Worm (Caenorhabditis elegans) whole organism, L4 larva: Measurements from ENCODE around the gene txt-13.

Experiments used
- D1046.2 ChIP-seq: fragments of 200-800 bp; sonication (Bioruptor generic); IDR thresholded peaks from 2 replicates; pipeline ENCODE4 v1.3.6; 2022; ENCODE audit warnings: missing genetic modification characterization, missing compliant biosample characterization
- F37D6.2 ChIP-seq: sonication (generic microtip); optimal IDR thresholded peaks from 2 replicates; lab custom pipeline; 2016; ENCODE audit warnings: mild to moderate bottlenecking, missing genetic modification characterization, missing compliant biosample characterization
- F44E2.7 ChIP-seq: fragments of 200-800 bp; sonication (Bioruptor generic); IDR thresholded peaks from 2 replicates; pipeline ENCODE4 v2.1.2; 2022; ENCODE audit warnings: missing genetic modification characterization, missing compliant biosample characterization
- R02D3.7 ChIP-seq: fragments of 150-350 bp; sonication (generic microtip); optimal IDR thresholded peaks from 3 replicates; lab custom pipeline; 2014; ENCODE audit warnings: missing biosample characterization, missing genetic modification characterization
- T26A8.4 ChIP-seq: fragments of 200-800 bp; sonication (Bioruptor generic); IDR thresholded peaks from 2 replicates; pipeline ENCODE4 v1.3.6; 2022; ENCODE audit warnings: missing genetic modification characterization, missing compliant biosample characterization
- Y105C5A.15 ChIP-seq: fragments of 200-800 bp; sonication (Bioruptor generic); IDR thresholded peaks from 2 replicates; pipeline ENCODE4 v1.3.6; 2022; ENCODE audit warnings: missing genetic modification characterization, missing compliant biosample characterization
- Y48G9A.11 ChIP-seq: fragments of 200-800 bp; sonication (Bioruptor generic); IDR thresholded peaks from 2 replicates; pipeline ENCODE4 v1.3.6; 2022; ENCODE audit warnings: missing genetic modification reagents, missing genetic modification characterization, missing compliant biosample characterization
- Y75B8A.6 ChIP-seq: fragments of 200-800 bp; sonication (Bioruptor generic); IDR thresholded peaks from 2 replicates; pipeline ENCODE4 v1.3.6; 2022; ENCODE audit warnings: missing genetic modification reagents, missing genetic modification characterization, missing compliant biosample characterization
- attf-4 ChIP-seq: sonication (generic microtip); optimal IDR thresholded peaks from 3 replicates; lab custom pipeline; 2017; ENCODE audit warnings: missing biosample characterization, missing genetic modification characterization
- ceh-20 ChIP-seq: fragments of 200-800 bp; sonication (Bioruptor generic); IDR thresholded peaks from 2 replicates; pipeline ENCODE4 v1.3.6; 2022; ENCODE audit warnings: missing genetic modification reagents, missing genetic modification characterization, missing compliant biosample characterization
- ceh-28 ChIP-seq: fragments of 150-350 bp; optimal IDR thresholded peaks from 2 replicates; lab custom pipeline; 2014; ENCODE audit warnings: missing biosample characterization, missing genetic modification reagents, missing genetic modification characterization
- ceh-44 ChIP-seq: fragments of 200-800 bp; sonication (Bioruptor generic); IDR thresholded peaks from 2 replicates; pipeline ENCODE4 v1.3.6; 2022; ENCODE audit warnings: missing genetic modification reagents, missing genetic modification characterization, missing compliant biosample characterization
- ceh-62 ChIP-seq: sonication (generic microtip); optimal IDR thresholded peaks from 2 replicates; lab custom pipeline; 2017; ENCODE audit warnings: missing biosample characterization, missing genetic modification characterization
- ceh-82 ChIP-seq: sonication (generic microtip); optimal IDR thresholded peaks from 2 replicates; lab custom pipeline; 2017; ENCODE audit warnings: missing biosample characterization, missing genetic modification characterization
- cey-2 ChIP-seq: sonication (generic microtip); optimal IDR thresholded peaks from 3 replicates; lab custom pipeline; 2017; ENCODE audit warnings: missing genetic modification characterization, mild to moderate bottlenecking, missing compliant biosample characterization, antibody characterized with exemption, borderline replicate concordance; ENCODE audit not compliant: insufficient read depth
- daf-12 ChIP-seq: fragments of 150-350 bp; optimal IDR thresholded peaks from 2 replicates; lab custom pipeline; 2014; ENCODE audit warnings: missing biosample characterization, missing genetic modification reagents, missing genetic modification characterization
- dmd-6 ChIP-seq: fragments of 200-800 bp; sonication (Bioruptor generic); IDR thresholded peaks from 2 replicates; pipeline ENCODE4 v1.3.6; 2022; ENCODE audit warnings: missing genetic modification reagents, missing genetic modification characterization, missing compliant biosample characterization
- dmd-8 ChIP-seq: fragments of 200-800 bp; sonication (Bioruptor generic); IDR thresholded peaks from 2 replicates; pipeline ENCODE4 v1.3.6; 2022; ENCODE audit warnings: missing genetic modification characterization, missing compliant biosample characterization
- duxl-1 ChIP-seq: sonication (generic microtip); optimal IDR thresholded peaks from 2 replicates; lab custom pipeline; 2016; ENCODE audit warnings: mild to moderate bottlenecking, missing genetic modification characterization, moderate library complexity, missing compliant biosample characterization; ENCODE audit not compliant: poor library complexity
- dve-1 ChIP-seq: sonication (generic microtip); optimal IDR thresholded peaks from 2 replicates; lab custom pipeline; 2017; ENCODE audit warnings: antibody characterized with exemption, mild to moderate bottlenecking, missing genetic modification characterization, missing compliant biosample characterization; ENCODE audit not compliant: insufficient read depth
- egl-43 ChIP-seq: fragments of 200-800 bp; sonication (Bioruptor generic); IDR thresholded peaks from 2 replicates; pipeline ENCODE4 v1.3.6; 2022; ENCODE audit warnings: missing genetic modification reagents, missing genetic modification characterization, missing compliant biosample characterization
- fkh-10 ChIP-seq: fragments of 150-350 bp; optimal IDR thresholded peaks from 2 replicates; lab custom pipeline; 2014; ENCODE audit warnings: missing biosample characterization, missing genetic modification reagents, missing genetic modification characterization
- hif-1 ChIP-seq, 2 experiments: sonication (generic microtip); optimal IDR thresholded peaks; 2 replicates each; lab custom pipeline; 2016 to 2017; ENCODE audit warnings: missing compliant biosample characterization in 2 of 2, missing genetic modification characterization in 2 of 2, missing genetic modification reagents in 2 of 2, missing genotype in 2 of 2, mild to moderate bottlenecking in 1 of 2
- hlh-11 ChIP-seq: fragments of 200-800 bp; sonication (Bioruptor generic); optimal IDR thresholded peaks from 2 replicates; lab custom pipeline; 2018; ENCODE audit warnings: mild to moderate bottlenecking, missing genetic modification characterization, missing compliant biosample characterization
- jun-1 ChIP-seq: fragments of 150-350 bp; optimal IDR thresholded peaks from 2 replicates; lab custom pipeline; 2014; ENCODE audit warnings: missing biosample characterization, missing genetic modification reagents, missing genetic modification characterization
- lim-7 ChIP-seq: fragments of 200-800 bp; sonication (Bioruptor generic); IDR thresholded peaks from 2 replicates; pipeline ENCODE4 v1.3.6; 2022; ENCODE audit warnings: missing genetic modification characterization, missing compliant biosample characterization
- lin-13 ChIP-seq: fragments of 150-350 bp; optimal IDR thresholded peaks from 2 replicates; lab custom pipeline; 2014; ENCODE audit warnings: missing biosample characterization, missing genetic modification reagents, missing genetic modification characterization
- lin-29 ChIP-seq: fragments of 200-800 bp; sonication (Bioruptor generic); IDR thresholded peaks from 2 replicates; pipeline ENCODE4 v1.3.6; 2022; ENCODE audit warnings: missing genetic modification reagents, missing genetic modification characterization, missing compliant biosample characterization
- lsy-2 ChIP-seq, 2 experiments: fragments of 150-350 bp in 1 of 2; sonication (generic microtip) in 1 of 2; optimal IDR thresholded peaks; 2 replicates each; lab custom pipeline; 2014 to 2017; ENCODE audit warnings: missing biosample characterization in 2 of 2, missing genetic modification characterization in 2 of 2
- madf-9 ChIP-seq: fragments of 200-800 bp; sonication (Bioruptor generic); conservative IDR thresholded peaks from 2 replicates; pipeline ENCODE4 v1.3.6; 2022; ENCODE audit warnings: missing genetic modification reagents, missing genetic modification characterization, missing compliant biosample characterization
- mdl-1 ChIP-seq, 2 experiments: fragments of 150-350 bp in 1 of 2; sonication (generic microtip) in 1 of 2; optimal IDR thresholded peaks; 2 replicates each; lab custom pipeline; 2014 to 2017; ENCODE audit warnings: missing biosample characterization in 2 of 2, missing genetic modification characterization in 2 of 2
- mdt-29 ChIP-seq: fragments of 200-800 bp; sonication (Bioruptor generic); IDR thresholded peaks from 2 replicates; pipeline ENCODE4 v1.3.6; 2022; ENCODE audit warnings: missing genetic modification reagents, missing genetic modification characterization, missing compliant biosample characterization
- nhr-102 ChIP-seq: sonication (generic microtip); optimal IDR thresholded peaks from 2 replicates; lab custom pipeline; 2016; ENCODE audit warnings: mild to moderate bottlenecking, missing genetic modification characterization, moderate library complexity, missing compliant biosample characterization
- nhr-237 ChIP-seq: sonication (generic microtip); optimal IDR thresholded peaks from 2 replicates; lab custom pipeline; 2017; ENCODE audit warnings: missing biosample characterization, missing genetic modification characterization
- nhr-25 ChIP-seq: sonication (generic microtip); optimal IDR thresholded peaks from 2 replicates; lab custom pipeline; 2017; ENCODE audit warnings: missing genetic modification characterization, mild to moderate bottlenecking, missing compliant biosample characterization, antibody characterized with exemption, moderate library complexity, borderline replicate concordance; ENCODE audit not compliant: insufficient read depth
- nhr-48 ChIP-seq: sonication (generic microtip); optimal IDR thresholded peaks from 2 replicates; lab custom pipeline; 2016; ENCODE audit warnings: mild to moderate bottlenecking, missing genetic modification characterization, missing compliant biosample characterization
- nhr-76 ChIP-seq: fragments of 150-350 bp; optimal IDR thresholded peaks from 2 replicates; lab custom pipeline; 2014; ENCODE audit warnings: missing biosample characterization, missing genetic modification characterization
- nhr-77 ChIP-seq: fragments of 150-350 bp; optimal IDR thresholded peaks from 2 replicates; lab custom pipeline; 2014; ENCODE audit warnings: missing biosample characterization, missing genetic modification characterization
- pha-4 ChIP-seq, 2 experiments: fragments of 150-350 bp in 1 of 2; fragments of 200-800 bp in 1 of 2; sonication (Bioruptor generic) in 1 of 2; IDR thresholded peaks in 1 of 2; optimal IDR thresholded peaks in 1 of 2; 2 replicates each; pipeline versions ENCODE4 v1.3.6 to Lab custom; 2014 to 2022; ENCODE audit warnings: missing genetic modification characterization in 2 of 2, missing genetic modification reagents in 2 of 2, missing biosample characterization in 1 of 2, missing compliant biosample characterization in 1 of 2
- rbr-2 ChIP-seq: sonication (generic microtip); optimal IDR thresholded peaks from 2 replicates; lab custom pipeline; 2016; ENCODE audit warnings: missing genotype, missing genetic modification characterization, missing compliant biosample characterization
- set-16 ChIP-seq: fragments of 200-800 bp; sonication (Bioruptor generic); IDR thresholded peaks from 2 replicates; pipeline ENCODE4 v1.3.6; 2022; ENCODE audit warnings: missing genetic modification reagents, missing genetic modification characterization, missing compliant biosample characterization
- snpc-4 ChIP-seq: fragments of 150-350 bp; optimal IDR thresholded peaks from 2 replicates; lab custom pipeline; 2014; ENCODE audit warnings: missing biosample characterization, missing genetic modification characterization
- spr-1 ChIP-seq: sonication (generic microtip); optimal IDR thresholded peaks from 2 replicates; lab custom pipeline; 2016; ENCODE audit warnings: mild to moderate bottlenecking, missing genetic modification characterization, missing compliant biosample characterization
- tag-97 ChIP-seq: fragments of 200-800 bp; sonication (Bioruptor generic); IDR thresholded peaks from 2 replicates; pipeline ENCODE4 v1.3.6; 2022; ENCODE audit warnings: missing genetic modification characterization, missing compliant biosample characterization
- tra-1 ChIP-seq: fragments of 200-800 bp; sonication (Bioruptor generic); IDR thresholded peaks from 2 replicates; pipeline ENCODE4 v1.3.6; 2022; ENCODE audit warnings: missing genetic modification reagents, missing genetic modification characterization, missing compliant biosample characterization
- unc-62 ChIP-seq, 3 experiments: fragments of 150-350 bp in 1 of 3; sonication (generic microtip); optimal IDR thresholded peaks in 2 of 3; peaks in 1 of 3; 1 replicate in 1 of 3; 2 replicates in 2 of 3; lab custom pipeline; 2014 to 2017; ENCODE audit warnings: missing biosample characterization in 3 of 3, missing genetic modification characterization in 3 of 3, missing genetic modification reagents in 3 of 3, missing genotype in 1 of 3
- vab-7 ChIP-seq: fragments of 200-800 bp; sonication (Bioruptor generic); IDR thresholded peaks from 2 replicates; pipeline ENCODE4 v1.3.6; 2022; ENCODE audit warnings: missing genetic modification reagents, missing genetic modification characterization, missing compliant biosample characterization
- zag-1 ChIP-seq: fragments of 150-350 bp; optimal IDR thresholded peaks from 2 replicates; lab custom pipeline; 2014; ENCODE audit warnings: missing biosample characterization, missing genetic modification characterization
- zfp-2 ChIP-seq: sonication (generic microtip); optimal IDR thresholded peaks from 2 replicates; lab custom pipeline; 2016; ENCODE audit warnings: mild to moderate bottlenecking, missing genetic modification characterization, missing compliant biosample characterization
- zfp-3 ChIP-seq: fragments of 200-800 bp; sonication (Bioruptor generic); conservative IDR thresholded peaks from 2 replicates; pipeline ENCODE4 v1.3.6; 2022; ENCODE audit warnings: missing genetic modification reagents, missing genetic modification characterization, missing compliant biosample characterization

txt-13 gene

ce11 chrII:10537988-10538387 lies 32.4 kb upstream of the txt-13 start:
- TF ChIP-seq nhr-77 (no peak), jun-1 (tag; lab: Kevin White, UChicago) (no peak), egl-43 (GFP tag; lab: Robert Waterston, UW) (no peak), unc-62 (GFP tag; optimal IDR thresholded peaks at IDR 0.05 in 1 of 2; lab: Kevin White, UChicago) (no peak), unc-62 (tag; optimal IDR thresholded peaks at IDR 0.05; lab: Kevin White, UChicago) (no peak), ceh-62 (tag; lab: Kevin White, UChicago) (no peak), Y75B8A.6 (GFP tag; lab: Robert Waterston, UW) (no peak), fkh-10 (GFP tag; lab: Kevin White, UChicago) (no peak), dmd-8 (GFP tag; lab: Robert Waterston, UW) (no peak), madf-9 (peak; percentile 72), vab-7 (GFP tag; lab: Robert Waterston, UW) (no peak), mdt-29 (GFP tag; lab: Robert Waterston, UW) (no peak), ceh-28 (tag; lab: Kevin White, UChicago) (no peak), zag-1 (tag; lab: Kevin White, UChicago) (no peak), dmd-6 (GFP tag; lab: Robert Waterston, UW) (peak; percentile 48), dve-1 (tag; lab: Kevin White, UChicago) (peak; percentile 60), rbr-2 (tag; lab: Kevin White, UChicago) (peak; percentile 30), nhr-25 (tag; lab: Kevin White, UChicago) (no peak), lim-7 (no peak), spr-1 (tag; lab: Kevin White, UChicago) (peak; percentile 4), pha-4 (GFP tag; IDR thresholded peaks at IDR 0.05; lab: Robert Waterston, UW) (no peak), pha-4 (tag; optimal IDR thresholded peaks at IDR 0.05; lab: Kevin White, UChicago) (no peak), cey-2 (tag; lab: Kevin White, UChicago) (no peak), lin-13 (GFP tag; lab: Kevin White, UChicago) (no peak), set-16 (no peak), ceh-20 (GFP tag; lab: Robert Waterston, UW) (no peak), R02D3.7 (tag; lab: Kevin White, UChicago) (no peak), mdl-1 (tag; optimal IDR thresholded peaks at IDR 0.05; lab: Kevin White, UChicago) (no peak), snpc-4 (tag; lab: Kevin White, UChicago) (no peak), duxl-1 (tag; lab: Kevin White, UChicago) (peak; percentile 59), nhr-237 (tag; lab: Kevin White, UChicago) (no peak), tra-1 (peak; percentile 66), F44E2.7 (GFP tag; lab: Robert Waterston, UW) (no peak), zfp-2 (tag; lab: Kevin White, UChicago) (no peak), nhr-102 (peak; percentile 14), D1046.2 (GFP tag; lab: Robert Waterston, UW) (no peak), lin-29 (GFP tag; lab: Robert Waterston, UW) (no peak), ceh-82 (tag; lab: Kevin White, UChicago) (no peak), ceh-44 (GFP tag; lab: Robert Waterston, UW) (0 out of 2 replicates have a peak, but pooled peaks have one; percentile 28), Y48G9A.11 (GFP tag; lab: Robert Waterston, UW) (peak; percentile 68; the same call in 1 of the 2 replicates), daf-12 (no peak), hlh-11 (tag; lab: Kevin White, UChicago) (peak; percentile 43), F37D6.2 (no peak), lsy-2 (tag; optimal IDR thresholded peaks at IDR 0.05; lab: Kevin White, UChicago) (peak in 1 of 2 experiments; percentile 75), Y105C5A.15 (no peak), nhr-76 (tag; lab: Kevin White, UChicago) (no peak), hif-1 (tag; optimal IDR thresholded peaks at IDR 0.05; lab: Kevin White, UChicago) (peak in 1 of 2 experiments; percentile 78), nhr-48 (tag; lab: Kevin White, UChicago) (no peak), T26A8.4 (GFP tag; lab: Robert Waterston, UW) (no peak), attf-4 (tag; lab: Kevin White, UChicago) (no peak), tag-97 (GFP tag; lab: Robert Waterston, UW) (0 out of 2 replicates have a peak, but pooled peaks have one; percentile 73), zfp-3 (GFP tag; lab: Robert Waterston, UW) (no peak)
